Fruit fly (Drosophila melanogaster) whole organism, adult: ENCODE results near the gene Targ1.

Source experiments
- CG7045 ChIP-seq: fragments of 200-800 bp; sonication (Bioruptor generic); optimal IDR thresholded peaks from 2 replicates; lab custom pipeline; 2017; ENCODE audit warnings: missing biosample characterization, mild to moderate bottlenecking, missing genetic modification characterization
- Hr96 ChIP-seq: fragments of 200-800 bp; sonication (Bioruptor generic); optimal IDR thresholded peaks from 2 replicates; lab custom pipeline; 2016; ENCODE audit warnings: missing biosample characterization, missing genetic modification characterization
- bab1 ChIP-seq: fragments of 200-800 bp; sonication (Bioruptor generic); optimal IDR thresholded peaks from 3 replicates; lab custom pipeline; 2019; ENCODE audit warnings: missing biosample characterization, mild to moderate bottlenecking, missing genetic modification characterization, moderate library complexity
- toe ChIP-seq: fragments of 200-800 bp; sonication (Bioruptor generic); optimal IDR thresholded peaks from 2 replicates; lab custom pipeline; 2016; ENCODE audit warnings: missing biosample characterization, missing genetic modification characterization

- TF ChIP-seq bab1 (GFP tag; lab: Kevin White, UChicago) (no peak), CG7045 (GFP tag; lab: Kevin White, UChicago) (no peak), toe (GFP tag; lab: Kevin White, UChicago) (no peak), Hr96 (GFP tag; lab: Kevin White, UChicago) (no peak)
These were observed 38.8 kb upstream of the Targ1 start for dm6 chr3L:21241447-21241983.
